Fruit fly (Drosophila melanogaster): ENCODE data around the gene MFS10.

Gene MFS10

DNA sequence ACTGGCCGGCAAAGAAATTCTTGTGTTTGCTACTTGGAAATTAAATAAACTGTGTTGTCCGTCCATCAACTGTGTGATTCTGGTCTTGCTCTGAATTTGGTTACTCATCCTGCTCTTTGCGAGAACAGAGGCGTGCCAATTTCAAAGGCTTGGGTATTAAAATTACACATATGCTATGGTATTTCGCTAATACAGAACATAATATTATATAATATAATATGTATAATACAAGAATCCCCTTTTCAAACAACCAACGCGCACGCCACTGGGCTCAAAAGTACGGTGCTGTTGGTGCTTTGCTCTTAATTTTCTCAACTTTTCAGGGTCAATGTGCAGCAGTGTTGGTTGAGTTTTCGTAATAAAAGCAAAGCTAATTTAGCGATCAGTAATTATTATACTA, 28.9 kb upstream of the MFS10 start (continued):
- TF ChIP-seq Bteb2 (GFP tag; optimal IDR thresholded peaks at IDR 0.05) (no peak), CG3281 (GFP tag; optimal IDR thresholded peaks at IDR 0.05) (peak; percentile 86), bowl (GFP tag; IDR thresholded peaks at IDR 0.05) (peak; percentile 75), Oli (tag; optimal IDR thresholded peaks at IDR 0.05) (peak; percentile 88), CG34422 (GFP tag; IDR thresholded peaks at IDR 0.05) (peak; percentile 92), ewg (GFP tag; optimal IDR thresholded peaks at IDR 0.05) (peak; percentile 47), Lpt (GFP tag; optimal IDR thresholded peaks at IDR 0.05) (no peak), ci (GFP tag; IDR thresholded peaks at IDR 0.05) (peak; percentile 88), zen2 (GFP tag; IDR thresholded peaks at IDR 0.05; ENCODE audit: partially characterized antibody) (no peak), eyg (GFP tag; optimal IDR thresholded peaks at IDR 0.05) (no peak), CG11696 (GFP tag; IDR thresholded peaks at IDR 0.05) (peak; percentile 83), Awh (GFP tag; IDR thresholded peaks at IDR 0.05) (peak; percentile 83; the same call in 1 of the 2 replicates), CG9437 (GFP tag; optimal IDR thresholded peaks at IDR 0.05) (peak; percentile 51), sr (GFP tag; IDR thresholded peaks at IDR 0.05) (no peak; the same call in 1 of the 3 replicates), crc (GFP tag; optimal IDR thresholded peaks at IDR 0.05) (no peak), dan (GFP tag; IDR thresholded peaks at IDR 0.05) (no peak), CG13287 (GFP tag; IDR thresholded peaks at IDR 0.05; ENCODE audit: partially characterized antibody) (no peak), ac (GFP tag; optimal IDR thresholded peaks at IDR 0.05) (no peak), ERR (GFP tag; optimal IDR thresholded peaks at IDR 0.05) (no peak), CG9932 (GFP tag; IDR thresholded peaks at IDR 0.05) (peak; percentile 92), YL-1 (GFP tag; optimal IDR thresholded peaks at IDR 0.05) (peak; percentile 0), CG6765 (GFP tag; optimal IDR thresholded peaks at IDR 0.05) (peak; percentile 76), CG2199 (GFP tag; IDR thresholded peaks at IDR 0.05) (peak; percentile 64; the same call in 1 of the 3 replicates), run (tag; optimal IDR thresholded peaks at IDR 0.05) (peak; percentile 60), MTF-1 (GFP tag; optimal IDR thresholded peaks at IDR 0.05; ENCODE audit: borderline replicate concordance) (peak; percentile 57), CG1647 (GFP tag; optimal IDR thresholded peaks at IDR 0.05) (no peak), lbe (GFP tag; optimal IDR thresholded peaks at IDR 0.05) (peak; percentile 46), phol (tag; optimal IDR thresholded peaks at IDR 0.05) (peak; percentile 72), CG12071 (GFP tag; optimal IDR thresholded peaks at IDR 0.05) (peak; percentile 81), CG9609 (GFP tag; optimal IDR thresholded peaks at IDR 0.05) (no peak), Elba2 (GFP tag; optimal IDR thresholded peaks at IDR 0.05) (no peak), grn (GFP tag; optimal IDR thresholded peaks at IDR 0.05) (no peak), CG7357 (GFP tag; IDR thresholded peaks at IDR 0.05) (peak; percentile 83), CG7839 (tag; optimal IDR thresholded peaks at IDR 0.05) (peak; percentile 88), nau (GFP tag; optimal IDR thresholded peaks at IDR 0.05) (peak; percentile 51), wek (GFP tag; optimal IDR thresholded peaks at IDR 0.05) (no peak), Deaf1 (tag; optimal IDR thresholded peaks at IDR 0.05) (peak; percentile 62), CG2678 (tag; optimal IDR thresholded peaks at IDR 0.05) (peak; percentile 91), Bdp1 (GFP tag; optimal IDR thresholded peaks at IDR 0.05) (no peak), gem (tag; optimal IDR thresholded peaks at IDR 0.05) (peak; percentile 91), cad (GFP tag; optimal IDR thresholded peaks at IDR 0.05) (no peak), CTCF (GFP tag; optimal IDR thresholded peaks at IDR 0.05) (no peak), psq (GFP tag; optimal IDR thresholded peaks at IDR 0.05) (peak; percentile 25), fru (optimal IDR thresholded peaks at IDR 0.05) (no peak), CG8765 (GFP tag; IDR thresholded peaks at IDR 0.05) (peak; percentile 56), cg (GFP tag; optimal IDR thresholded peaks at IDR 0.05) (no peak), CG11456 (GFP tag; IDR thresholded peaks at IDR 0.05) (peak; percentile 91), CoRest (tag; optimal IDR thresholded peaks at IDR 0.05) (peak; percentile 87), CG18476 (GFP tag; optimal IDR thresholded peaks at IDR 0.05) (peak; percentile 43), Ada2b (GFP tag; IDR thresholded peaks at IDR 0.05) (peak; percentile 90), gsb-n (tag; optimal IDR thresholded peaks at IDR 0.05) (no peak), zfh2 (GFP tag; optimal IDR thresholded peaks at IDR 0.05) (peak; percentile 49), maf-S (GFP tag; optimal IDR thresholded peaks at IDR 0.05) (no peak)

All from whole organism, embryonic.